Worm (Caenorhabditis elegans): ENCODE data around the gene K01B6.3.

- TF ChIP-seq ama-1 (optimal IDR thresholded peaks at IDR 0.05) (no peak), hmbx-1 (tag; optimal IDR thresholded peaks at IDR 0.05) (no peak), flt-1 (GFP tag; IDR thresholded peaks at IDR 0.05) (no peak), B0310.2 (tag; optimal IDR thresholded peaks at IDR 0.05) (no peak)
Measured at ce11 chrIII:9272107-9272506, 27.9 kb upstream of the K01B6.3 start.

Measured in whole organism, early embryonic.